Worm (Caenorhabditis elegans) whole organism, midembryonic: Measurements from ENCODE around the gene meg-2.
A peak's percentile ranks its signal among the peaks of the same experiment; 100 is the strongest.
"Not testable (repeated sequence)": the region's sequence is repeated elsewhere in the genome, so short reads cannot be mapped to it uniquely, and the experiment has no call there.

Experiments used
- T22C8.4 ChIP-seq: fragments of 200-800 bp; sonication (Bioruptor generic); IDR thresholded peaks from 2 replicates; pipeline ENCODE4 v1.3.6; 2022; ENCODE audit warnings: missing genetic modification characterization, missing compliant biosample characterization
- flt-1 ChIP-seq: fragments of 200-800 bp; sonication (Bioruptor generic); IDR thresholded peaks from 2 replicates; pipeline ENCODE4 v1.3.6; 2022; ENCODE audit warnings: missing genetic modification characterization, missing compliant biosample characterization
- klf-2 ChIP-seq: fragments of 200-800 bp; sonication (Bioruptor generic); conservative IDR thresholded peaks from 2 replicates; pipeline ENCODE4 v1.3.6; 2022; ENCODE audit warnings: missing genetic modification reagents, missing genetic modification characterization, missing compliant biosample characterization
- med-1 ChIP-seq: sonication (generic microtip); optimal IDR thresholded peaks from 2 replicates; lab custom pipeline; 2017; ENCODE audit warnings: missing genetic modification characterization, mild to moderate bottlenecking, missing compliant biosample characterization, antibody characterized with exemption, missing genetic modification reagents; ENCODE audit not compliant: insufficient read depth
- tab-1 ChIP-seq: fragments of 200-800 bp; sonication (Bioruptor generic); IDR thresholded peaks from 2 replicates; pipeline ENCODE4 v1.3.6; 2022; ENCODE audit warnings: missing genetic modification characterization, missing compliant biosample characterization
- ztf-29 ChIP-seq: fragments of 200-800 bp; sonication (Bioruptor generic); IDR thresholded peaks from 2 replicates; pipeline ENCODE4 v1.3.6; 2022; ENCODE audit warnings: missing genetic modification reagents, missing genetic modification characterization, missing compliant biosample characterization

DNA sequence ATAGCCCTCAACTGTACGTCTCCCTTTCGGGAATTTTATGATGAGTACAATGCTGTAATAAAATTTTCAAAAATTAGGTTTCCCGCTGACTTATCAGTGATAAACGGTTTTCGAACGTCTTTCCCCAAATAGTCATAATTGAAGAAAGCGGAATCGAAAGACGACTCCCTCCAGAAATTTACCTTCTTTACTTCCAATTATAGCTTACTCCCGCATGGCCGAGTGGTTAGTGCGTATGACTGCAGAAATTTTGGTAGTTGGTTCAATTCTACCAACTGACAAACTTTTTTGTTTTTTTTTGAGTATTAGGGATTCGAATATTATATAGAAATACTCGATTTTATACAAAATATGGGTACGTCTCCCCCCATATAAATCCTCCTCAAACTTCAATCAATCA lies 47.2 kb upstream of the meg-2 start:
- not testable (repeated sequence) for TF ChIP-seq tab-1 (GFP tag; lab: Robert Waterston, UW); ztf-29 (GFP tag; lab: Robert Waterston, UW); T22C8.4 (GFP tag; lab: Robert Waterston, UW); med-1 (GFP tag; lab: Kevin White, UChicago); klf-2 (GFP tag; lab: Robert Waterston, UW)
- 0 out of 2 replicates have a peak, but pooled peaks have one; percentile 20 for TF ChIP-seq flt-1 (GFP tag; lab: Robert Waterston, UW)
